Worm (Caenorhabditis elegans): ENCODE measurements around the gene ubc-15.

Gene ubc-15

ce11 chrII:2888957-2889630, 24.3 kb downstream of the ubc-15 start, which contains the start of gene pinn-1 (continued):
- peak; percentile 97 for TF ChIP-seq C04F5.9 (tag; optimal IDR thresholded peaks at IDR 0.05)
- TF ChIP-seq snpc-4 (tag; optimal IDR thresholded peaks at IDR 0.05), result peak; percentile 75
- TF ChIP-seq lin-13 (GFP tag; optimal IDR thresholded peaks at IDR 0.05), result peak; percentile 91
- no peak for TF ChIP-seq sptf-1 (tag; optimal IDR thresholded peaks at IDR 0.05)
- TF ChIP-seq nhr-20 (tag; optimal IDR thresholded peaks at IDR 0.05), result peak; percentile 92
- TF ChIP-seq unc-30 (tag; optimal IDR thresholded peaks at IDR 0.05), result no peak
- TF ChIP-seq fkh-4 (tag; optimal IDR thresholded peaks at IDR 0.05; ENCODE audit: borderline replicate concordance), result peak; percentile 99
- peak; percentile 94 for TF ChIP-seq lin-15B (tag; optimal IDR thresholded peaks at IDR 0.05)
- TF ChIP-seq nhr-77 (tag; optimal IDR thresholded peaks at IDR 0.05), result peak; percentile 67
- TF ChIP-seq elt-3 (tag; optimal IDR thresholded peaks at IDR 0.05), result peak in 2 of 6 experiments; percentile 74 to 76
- peak; percentile 78 to 84 (median 83) for TF ChIP-seq dpl-1 (GFP tag; optimal IDR thresholded peaks at IDR 0.05)
- peak; percentile 94 for TF ChIP-seq unc-130 (tag; optimal IDR thresholded peaks at IDR 0.05)
- TF ChIP-seq fkh-8 (tag; optimal IDR thresholded peaks at IDR 0.05), result peak; percentile 96
- TF ChIP-seq zip-4 (GFP tag; optimal IDR thresholded peaks at IDR 0.05), result peak; percentile 85
- TF ChIP-seq pag-3 (tag; optimal IDR thresholded peaks at IDR 0.05; ENCODE audit: borderline replicate concordance, insufficient read depth), result no peak
- TF ChIP-seq isw-1 (GFP tag; IDR thresholded peaks at IDR 0.05), result peak; percentile 88
- TF ChIP-seq ztf-11 (tag; optimal IDR thresholded peaks at IDR 0.05), result peak in 1 of 2 experiments; percentile 98
- TF ChIP-seq nhr-47 (tag; optimal IDR thresholded peaks at IDR 0.05), result peak; percentile 97
- peak; percentile 89 for TF ChIP-seq efl-3 (GFP tag; optimal IDR thresholded peaks at IDR 0.05)
- no peak for TF ChIP-seq alr-1 (tag; optimal IDR thresholded peaks at IDR 0.05; ENCODE audit: borderline replicate concordance)
- TF ChIP-seq pax-3 (tag; optimal IDR thresholded peaks at IDR 0.05), result peak; percentile 97
- peak; percentile 96 for TF ChIP-seq hlh-17 (GFP tag; optimal IDR thresholded peaks at IDR 0.05; ENCODE audit: borderline replicate concordance)
- TF ChIP-seq unc-62 (GFP tag; optimal IDR thresholded peaks at IDR 0.05), result no peak
- peak; percentile 87 to 89 for TF ChIP-seq efl-1 (optimal IDR thresholded peaks at IDR 0.05)
- TF ChIP-seq efl-1 (GFP tag; optimal IDR thresholded peaks at IDR 0.05 in 1 of 2), result peak; percentile 83 to 98
- peak; percentile 92 for TF ChIP-seq lin-14 (GFP tag; optimal IDR thresholded peaks at IDR 0.05)
- peak; percentile 11 for TF ChIP-seq nhr-11 (tag; optimal IDR thresholded peaks at IDR 0.05)
- peak; percentile 97 for TF ChIP-seq vab-15 (tag; optimal IDR thresholded peaks at IDR 0.05)
- peak; percentile 94 for TF ChIP-seq snu-23 (GFP tag; optimal IDR thresholded peaks at IDR 0.05)
- peak; percentile 95 for TF ChIP-seq sox-4 (tag; optimal IDR thresholded peaks at IDR 0.05)
- TF ChIP-seq mef-2 (tag; optimal IDR thresholded peaks at IDR 0.05), result peak; percentile 53
- TF ChIP-seq nhr-71 (tag; optimal IDR thresholded peaks at IDR 0.05), result peak; percentile 96
- peak; percentile 88 for TF ChIP-seq Y116A8C.19 (tag; optimal IDR thresholded peaks at IDR 0.05; ENCODE audit: borderline replicate concordance)
- no peak for TF ChIP-seq ces-1 (GFP tag; optimal IDR thresholded peaks at IDR 0.05)
- TF ChIP-seq sup-37 (GFP tag; optimal IDR thresholded peaks at IDR 0.05), result peak; percentile 83
- no peak for TF ChIP-seq nhr-28 (tag; optimal IDR thresholded peaks at IDR 0.05)
- TF ChIP-seq jun-1 (tag; optimal IDR thresholded peaks at IDR 0.05), result peak; percentile 77
- TF ChIP-seq xbp-1 (tag; optimal IDR thresholded peaks at IDR 0.05), result peak; percentile 92
- peak; percentile 95 for TF ChIP-seq mab-9 (GFP tag; IDR thresholded peaks at IDR 0.05)
- TF ChIP-seq unc-86 (tag; optimal IDR thresholded peaks at IDR 0.05), result peak; percentile 89
- peak; percentile 61 for TF ChIP-seq aly-2 (tag; optimal IDR thresholded peaks at IDR 0.05)
- TF ChIP-seq F16B12.6 (tag; optimal IDR thresholded peaks at IDR 0.05), result peak; percentile 61
- peak; percentile 97 for TF ChIP-seq dsc-1 (tag; optimal IDR thresholded peaks at IDR 0.05)
- no peak for TF ChIP-seq nhr-12 (tag; optimal IDR thresholded peaks at IDR 0.05)
- no peak for TF ChIP-seq aha-1 (tag; optimal IDR thresholded peaks at IDR 0.05)
- peak; percentile 94 for TF ChIP-seq unc-98 (GFP tag; IDR thresholded peaks at IDR 0.05)
- peak; percentile 97 for TF ChIP-seq lir-3 (tag; optimal IDR thresholded peaks at IDR 0.05; ENCODE audit: poor library complexity)
- peak; percentile 81 for TF ChIP-seq lin-39 (tag; optimal IDR thresholded peaks at IDR 0.05)
- peak; percentile 97 for TF ChIP-seq nhr-85 (tag)
- TF ChIP-seq ztf-4 (tag; optimal IDR thresholded peaks at IDR 0.05), result peak; percentile 56
- TF ChIP-seq ceh-90 (tag; optimal IDR thresholded peaks at IDR 0.05), result peak; percentile 97

All from whole organism, L1 larva.